Worm (Caenorhabditis elegans): ENCODE results near the gene pgp-4.

- no peak for TF ChIP-seq skn-1 (tag; optimal IDR thresholded peaks at IDR 0.05)
- no peak for TF ChIP-seq pqm-1 (tag; optimal IDR thresholded peaks at IDR 0.05)
Measured at ce11 chrX:11368417-11368816, 10.8 kb downstream of the pgp-4 start, which contains the start of gene ttyh-1.

Data from whole organism, L3 larva.